Worm (Caenorhabditis elegans) whole organism, late embryonic: ENCODE data around the gene ZK666.8.

Source experiments
- C08G9.2 ChIP-seq: sonication (generic microtip); optimal IDR thresholded peaks from 2 replicates; lab custom pipeline; 2016; ENCODE audit warnings: mild to moderate bottlenecking, missing genetic modification characterization, moderate library complexity, missing compliant biosample characterization
- C38D4.7 ChIP-seq: fragments of 200-800 bp; sonication (Bioruptor generic); optimal IDR thresholded peaks from 2 replicates; lab custom pipeline; 2018; ENCODE audit warnings: mild to moderate bottlenecking, missing genetic modification characterization, moderate library complexity, missing compliant biosample characterization
- F13H6.1 ChIP-seq: sonication (generic microtip); optimal IDR thresholded peaks from 2 replicates; lab custom pipeline; 2016; ENCODE audit warnings: missing genetic modification characterization, missing compliant biosample characterization
- K02D7.2 ChIP-seq: sonication (generic microtip); optimal IDR thresholded peaks from 2 replicates; lab custom pipeline; 2017; ENCODE audit warnings: mild to moderate bottlenecking, missing genetic modification characterization, missing compliant biosample characterization
- K09A11.1 ChIP-seq: sonication (generic microtip); optimal IDR thresholded peaks from 2 replicates; lab custom pipeline; 2017; ENCODE audit warnings: antibody characterized with exemption, mild to moderate bottlenecking, missing genetic modification characterization, missing compliant biosample characterization; ENCODE audit not compliant: insufficient read depth
- T23F11.4 ChIP-seq: fragments of 200-800 bp; sonication (Bioruptor generic); optimal IDR thresholded peaks from 2 replicates; lab custom pipeline; 2018; ENCODE audit warnings: mild to moderate bottlenecking, missing genetic modification characterization, missing compliant biosample characterization
- Y22D7AL.16 ChIP-seq: sonication (generic microtip); optimal IDR thresholded peaks from 2 replicates; lab custom pipeline; 2016; ENCODE audit warnings: missing genetic modification characterization, missing compliant biosample characterization
- ahr-1 ChIP-seq: sonication (generic microtip); optimal IDR thresholded peaks from 2 replicates; lab custom pipeline; 2016; ENCODE audit warnings: missing genetic modification characterization, missing compliant biosample characterization
- ceh-14 ChIP-seq: sonication (generic microtip); optimal IDR thresholded peaks from 2 replicates; lab custom pipeline; 2016; ENCODE audit warnings: missing genotype, missing genetic modification characterization, missing compliant biosample characterization
- ceh-18 ChIP-seq: sonication (generic microtip); optimal IDR thresholded peaks from 2 replicates; lab custom pipeline; 2016; ENCODE audit warnings: missing genetic modification characterization, missing compliant biosample characterization
- ceh-22 ChIP-seq: sonication (generic microtip); optimal IDR thresholded peaks from 2 replicates; lab custom pipeline; 2017; ENCODE audit warnings: missing biosample characterization, missing genetic modification characterization
- ceh-30 ChIP-seq: fragments of 150-350 bp; optimal IDR thresholded peaks from 2 replicates; lab custom pipeline; 2014; ENCODE audit warnings: missing biosample characterization, missing genetic modification characterization
- ceh-31 ChIP-seq: sonication (generic microtip); optimal IDR thresholded peaks from 2 replicates; lab custom pipeline; 2016; ENCODE audit warnings: missing genetic modification characterization, missing compliant biosample characterization
- ceh-34 ChIP-seq: sonication (generic microtip); optimal IDR thresholded peaks from 2 replicates; lab custom pipeline; 2016; ENCODE audit warnings: mild to moderate bottlenecking, missing genetic modification characterization, missing compliant biosample characterization
- ceh-6 ChIP-seq: fragments of 200-800 bp; sonication (Bioruptor generic); optimal IDR thresholded peaks from 2 replicates; lab custom pipeline; 2018; ENCODE audit warnings: mild to moderate bottlenecking, missing genetic modification characterization, missing compliant biosample characterization
- ceh-9 ChIP-seq: sonication (generic microtip); optimal IDR thresholded peaks from 2 replicates; lab custom pipeline; 2016; ENCODE audit warnings: mild to moderate bottlenecking, missing genetic modification characterization, inconsistent platforms, missing compliant biosample characterization
- elt-2 ChIP-seq: sonication (generic microtip); optimal IDR thresholded peaks from 2 replicates; lab custom pipeline; 2016; ENCODE audit warnings: missing genetic modification reagents, missing genetic modification characterization, missing compliant biosample characterization
- eyg-1 ChIP-seq: sonication (generic microtip); optimal IDR thresholded peaks from 2 replicates; lab custom pipeline; 2016; ENCODE audit warnings: missing genotype, missing genetic modification characterization, missing compliant biosample characterization
- fax-1 ChIP-seq: sonication (generic microtip); optimal IDR thresholded peaks from 2 replicates; lab custom pipeline; 2016; ENCODE audit warnings: missing genotype, missing genetic modification characterization, missing compliant biosample characterization
- fkh-10 ChIP-seq: fragments of 150-350 bp; optimal IDR thresholded peaks from 2 replicates; lab custom pipeline; 2014; ENCODE audit warnings: missing biosample characterization, missing genetic modification reagents, missing genetic modification characterization
- gmeb-2 ChIP-seq: sonication (generic microtip); optimal IDR thresholded peaks from 2 replicates; lab custom pipeline; 2016; ENCODE audit warnings: missing genetic modification characterization, inconsistent platforms, missing compliant biosample characterization
- hlh-13 ChIP-seq: fragments of 200-800 bp; sonication (Bioruptor generic); optimal IDR thresholded peaks from 2 replicates; lab custom pipeline; 2018; ENCODE audit warnings: mild to moderate bottlenecking, missing genetic modification characterization, missing compliant biosample characterization
- hlh-30 ChIP-seq: sonication (generic microtip); optimal IDR thresholded peaks from 2 replicates; lab custom pipeline; 2017; ENCODE audit warnings: antibody characterized with exemption, missing genetic modification characterization, missing compliant biosample characterization; ENCODE audit not compliant: insufficient read depth
- hlh-8 ChIP-seq: sonication (generic microtip); optimal IDR thresholded peaks from 2 replicates; lab custom pipeline; 2016; ENCODE audit warnings: missing genotype, missing genetic modification characterization, missing compliant biosample characterization
- lim-6 ChIP-seq: sonication (generic microtip); optimal IDR thresholded peaks from 2 replicates; lab custom pipeline; 2016; ENCODE audit warnings: missing genetic modification characterization, missing compliant biosample characterization
- lin-11 ChIP-seq: fragments of 200-800 bp; sonication (Bioruptor generic); optimal IDR thresholded peaks from 2 replicates; lab custom pipeline; 2018; ENCODE audit warnings: mild to moderate bottlenecking, missing genetic modification characterization, missing compliant biosample characterization
- madf-2 ChIP-seq: sonication (generic microtip); optimal IDR thresholded peaks from 2 replicates; lab custom pipeline; 2017; ENCODE audit warnings: missing genetic modification characterization, missing compliant biosample characterization
- nfya-1 ChIP-seq: sonication (generic microtip); optimal IDR thresholded peaks from 2 replicates; lab custom pipeline; 2017; ENCODE audit warnings: missing genetic modification characterization, mild to moderate bottlenecking, missing compliant biosample characterization, antibody characterized with exemption, moderate library complexity
- nhr-232 ChIP-seq: sonication (generic microtip); optimal IDR thresholded peaks from 2 replicates; lab custom pipeline; 2016; ENCODE audit warnings: missing genetic modification characterization, missing compliant biosample characterization
- pha-4 ChIP-seq: fragments of 150-350 bp; optimal IDR thresholded peaks from 2 replicates; lab custom pipeline; 2018; ENCODE audit warnings: missing biosample characterization, missing genetic modification reagents, missing genetic modification characterization
- pros-1 ChIP-seq: fragments of 150-350 bp; optimal IDR thresholded peaks from 2 replicates; lab custom pipeline; 2014; ENCODE audit warnings: missing biosample characterization, missing genetic modification reagents, missing genetic modification characterization
- rnt-1 ChIP-seq: sonication (generic microtip); optimal IDR thresholded peaks from 2 replicates; lab custom pipeline; 2016; ENCODE audit warnings: missing genetic modification characterization, missing compliant biosample characterization
- sox-4 ChIP-seq: sonication (generic microtip); optimal IDR thresholded peaks from 2 replicates; lab custom pipeline; 2017; ENCODE audit warnings: mild to moderate bottlenecking, missing genetic modification characterization, inconsistent platforms, missing compliant biosample characterization
- syd-9 ChIP-seq: sonication (generic microtip); optimal IDR thresholded peaks from 2 replicates; lab custom pipeline; 2016; ENCODE audit warnings: mild to moderate bottlenecking, missing genetic modification characterization, moderate library complexity, missing compliant biosample characterization
- tbx-2 ChIP-seq: sonication (generic microtip); optimal IDR thresholded peaks from 2 replicates; lab custom pipeline; 2016; ENCODE audit warnings: missing genetic modification characterization, missing compliant biosample characterization
- unc-3 ChIP-seq, 2 experiments: fragments of 200-800 bp in 1 of 2; sonication (Bioruptor generic) in 1 of 2; sonication (generic microtip) in 1 of 2; conservative IDR thresholded peaks in 1 of 2; optimal IDR thresholded peaks in 1 of 2; 2 replicates each; pipeline versions ENCODE4 v1.3.6 to Lab custom; 2016 to 2022; ENCODE audit warnings: missing compliant biosample characterization in 2 of 2, missing genetic modification characterization in 2 of 2, missing genetic modification reagents in 1 of 2
- unc-42 ChIP-seq: sonication (generic microtip); optimal IDR thresholded peaks from 2 replicates; lab custom pipeline; 2016; ENCODE audit warnings: missing genotype, missing genetic modification characterization, missing compliant biosample characterization
- unc-86 ChIP-seq: sonication (generic microtip); optimal IDR thresholded peaks from 2 replicates; lab custom pipeline; 2016; ENCODE audit warnings: missing genetic modification characterization, missing compliant biosample characterization

ZK666.8 gene

DNA sequence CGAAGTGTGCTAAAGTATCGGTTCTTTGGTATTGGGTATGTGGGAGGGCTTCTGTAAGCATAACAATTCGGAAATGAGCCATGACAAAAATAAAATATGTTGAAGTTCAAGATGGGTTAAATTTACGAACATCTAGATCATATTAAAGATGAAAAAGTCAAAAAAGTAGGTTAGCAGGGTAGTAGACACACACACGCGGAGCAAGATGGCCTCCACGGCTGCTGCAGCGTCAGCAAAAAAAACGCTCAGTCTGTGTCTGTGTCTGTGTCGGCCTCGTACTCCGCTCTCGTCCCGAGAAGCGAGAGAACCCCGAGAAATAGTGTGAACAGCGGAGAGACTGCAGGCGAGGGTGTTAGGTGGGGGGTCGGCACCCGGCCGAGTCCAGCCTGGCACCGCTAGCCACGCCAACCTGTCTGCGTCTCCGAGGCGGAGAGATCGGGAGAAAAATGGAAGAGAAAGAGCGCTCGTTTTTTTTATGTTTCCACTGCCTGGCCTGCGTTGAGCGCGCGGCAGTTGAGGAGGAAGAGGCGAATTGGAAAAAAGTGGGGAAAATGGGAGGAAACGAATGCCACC, 9.6 kb upstream of the ZK666.8 start, which contains the start of gene myrf-1 (continued):
- TF ChIP-seq madf-2 = peak; percentile 6
- TF ChIP-seq pha-4 (tag; lab: Kevin White, UChicago) = no peak
- TF ChIP-seq C08G9.2 (tag; lab: Kevin White, UChicago) = peak; percentile 77
- TF ChIP-seq ceh-9 = no peak
- no peak for TF ChIP-seq T23F11.4 (GFP tag; lab: Kevin White, UChicago)
- no peak for TF ChIP-seq ceh-22 (tag; lab: Kevin White, UChicago)
- TF ChIP-seq K02D7.2 = no peak
- TF ChIP-seq ahr-1 = no peak
- peak; percentile 86 for TF ChIP-seq ceh-34
- no peak for TF ChIP-seq fkh-10 (GFP tag; lab: Kevin White, UChicago)
- peak; percentile 40 for TF ChIP-seq nhr-232 (tag; lab: Kevin White, UChicago)
- peak; percentile 94 for TF ChIP-seq tbx-2 (tag; lab: Kevin White, UChicago)
- peak; percentile 70 for TF ChIP-seq unc-42 (tag; lab: Kevin White, UChicago)
- TF ChIP-seq lin-11 (tag; lab: Kevin White, UChicago) = peak; percentile 28
- TF ChIP-seq lim-6 = no peak
- TF ChIP-seq elt-2 (tag; lab: Kevin White, UChicago) = peak; percentile 17
- no peak for TF ChIP-seq sox-4 (tag; lab: Kevin White, UChicago)
- TF ChIP-seq ceh-30 (tag; lab: Kevin White, UChicago) = no peak
- TF ChIP-seq hlh-13 = no peak
- TF ChIP-seq syd-9 = peak; percentile 70
- no peak for TF ChIP-seq Y22D7AL.16
- no peak for TF ChIP-seq unc-3 (GFP tag; conservative IDR thresholded peaks at IDR 0.05; lab: Robert Waterston, UW)
- no peak for TF ChIP-seq unc-3 (tag; optimal IDR thresholded peaks at IDR 0.05; lab: Kevin White, UChicago)
- TF ChIP-seq ceh-14 = peak; percentile 41

DNA sequence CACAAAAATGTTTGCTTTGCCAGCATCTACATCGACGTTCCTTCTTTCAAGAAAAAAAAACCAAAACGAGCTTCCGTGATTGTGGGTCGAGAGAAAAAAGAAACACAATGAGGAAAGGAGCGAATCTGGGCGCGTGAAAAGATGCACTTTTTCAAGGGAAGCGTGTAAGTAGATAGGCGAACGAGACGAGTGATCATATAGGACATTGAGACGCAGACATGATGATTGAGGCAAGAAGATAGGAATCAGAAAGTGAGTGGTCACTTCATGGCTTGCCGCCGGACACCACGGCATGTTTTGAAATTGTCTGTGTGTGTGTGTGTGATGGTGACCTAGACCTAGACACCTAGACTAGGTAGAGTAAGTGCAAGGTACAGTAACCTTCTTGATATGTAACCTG, 8.6 kb upstream of the ZK666.8 start:
- TF ChIP-seq eyg-1 (no peak), C38D4.7 (GFP tag; lab: Kevin White, UChicago) (no peak), elt-2 (tag; lab: Kevin White, UChicago) (no peak), ceh-31 (tag; lab: Kevin White, UChicago) (peak; percentile 28), nfya-1 (peak; percentile 25), rnt-1 (peak; percentile 44), ceh-18 (peak; percentile 22), F13H6.1 (peak; percentile 3)

DNA sequence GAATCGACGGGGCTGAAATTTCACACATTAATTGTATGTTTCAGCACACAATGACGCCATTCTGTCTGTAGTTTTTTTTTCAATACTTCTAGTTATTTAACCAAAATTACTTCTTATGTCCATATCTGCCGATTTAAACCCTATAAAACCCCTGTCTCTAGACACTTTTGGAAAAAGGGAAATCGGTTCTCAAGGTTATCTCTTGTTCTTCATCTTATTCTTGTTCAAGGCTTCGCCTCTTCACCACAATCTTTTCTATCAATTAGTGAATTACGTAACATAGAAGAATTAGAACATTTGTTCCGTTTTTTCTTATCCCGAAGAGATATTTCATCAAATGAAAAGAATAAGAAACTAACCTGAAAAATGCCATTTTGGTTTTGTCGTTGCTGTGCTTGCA, 7.7 kb upstream of the ZK666.8 start:
- no peak for TF ChIP-seq sox-4 (tag; lab: Kevin White, UChicago)
- TF ChIP-seq pros-1 = no peak
- TF ChIP-seq pha-4 (tag; lab: Kevin White, UChicago) = no peak
- TF ChIP-seq K09A11.1 (tag; lab: Kevin White, UChicago) = no peak
- TF ChIP-seq gmeb-2 (tag; lab: Kevin White, UChicago) = no peak
- TF ChIP-seq ceh-6 (GFP tag; lab: Kevin White, UChicago) = no peak
- no peak for TF ChIP-seq fax-1 (tag; lab: Kevin White, UChicago)
- no peak for TF ChIP-seq lin-11 (tag; lab: Kevin White, UChicago)
- TF ChIP-seq F13H6.1 = no peak
- no peak for TF ChIP-seq nfya-1
- no peak for TF ChIP-seq ceh-9
- TF ChIP-seq T23F11.4 (GFP tag; lab: Kevin White, UChicago) = no peak
- no peak for TF ChIP-seq unc-86 (tag; lab: Kevin White, UChicago)
- TF ChIP-seq hlh-8 (tag; lab: Kevin White, UChicago) = no peak
- no peak for TF ChIP-seq elt-2 (tag; lab: Kevin White, UChicago)
- no peak for TF ChIP-seq fkh-10 (GFP tag; lab: Kevin White, UChicago)
- TF ChIP-seq hlh-30 = no peak
- TF ChIP-seq C08G9.2 (tag; lab: Kevin White, UChicago) = no peak
- TF ChIP-seq hlh-13 = no peak
- TF ChIP-seq ceh-31 (tag; lab: Kevin White, UChicago) = no peak
